Fruit fly (Drosophila melanogaster) whole organism, prepupa: ENCODE data around the gene CG3558.

Experiments used
- Blimp-1 ChIP-seq: fragments of 200-800 bp; sonication (Bioruptor generic); optimal IDR thresholded peaks from 3 replicates; lab custom pipeline; 2017; ENCODE audit warnings: missing biosample characterization, missing genetic modification characterization, mild to moderate bottlenecking, moderate library complexity, missing genetic modification reagents
- CG10631 ChIP-seq: fragments of 200-800 bp; sonication (Bioruptor generic); optimal IDR thresholded peaks from 2 replicates; lab custom pipeline; 2016; ENCODE audit warnings: missing biosample characterization, missing genetic modification characterization
- CG10669 ChIP-seq: fragments of 200-800 bp; sonication (Bioruptor generic); optimal IDR thresholded peaks from 3 replicates; lab custom pipeline; 2018; ENCODE audit warnings: missing biosample characterization, mild to moderate bottlenecking, missing genetic modification characterization, moderate library complexity
- CG11294 ChIP-seq: fragments of 200-800 bp; sonication (Bioruptor generic); IDR thresholded peaks from 2 replicates; pipeline ENCODE4 v1.3.6; 2022; ENCODE audit warnings: missing biosample characterization, missing genetic modification characterization
- CG11762 ChIP-seq: fragments of 200-800 bp; sonication (Bioruptor generic); optimal IDR thresholded peaks from 3 replicates; lab custom pipeline; 2016; ENCODE audit warnings: missing biosample characterization, missing genetic modification characterization; ENCODE audit not compliant: insufficient read depth
- CG11902 ChIP-seq: fragments of 200-800 bp; sonication (Bioruptor generic); optimal IDR thresholded peaks from 3 replicates; lab custom pipeline; 2016; ENCODE audit warnings: missing biosample characterization, missing genetic modification characterization
- CG15336 ChIP-seq: fragments of 200-800 bp; sonication (Bioruptor generic); IDR thresholded peaks from 2 replicates; pipeline ENCODE4 v1.3.6; 2022; ENCODE audit warnings: missing biosample characterization, missing genetic modification characterization
- CG1621 ChIP-seq: fragments of 200-800 bp; sonication (Bioruptor generic); optimal IDR thresholded peaks from 3 replicates; lab custom pipeline; 2018; ENCODE audit warnings: missing biosample characterization, mild to moderate bottlenecking, missing genetic modification characterization
- CG16779 ChIP-seq: fragments of 200-800 bp; sonication (Bioruptor generic); optimal IDR thresholded peaks from 3 replicates; lab custom pipeline; 2017; ENCODE audit warnings: missing biosample characterization, mild to moderate bottlenecking, missing genetic modification characterization
- CG3032 ChIP-seq: fragments of 200-800 bp; optimal IDR thresholded peaks from 2 replicates; lab custom pipeline; 2019; ENCODE audit warnings: missing biosample characterization, mild to moderate bottlenecking, missing genetic modification characterization, moderate library complexity
- CG31627 ChIP-seq: fragments of 200-800 bp; sonication (Bioruptor generic); optimal IDR thresholded peaks from 3 replicates; lab custom pipeline; 2016; ENCODE audit warnings: missing biosample characterization, missing genetic modification characterization
- CG34406 ChIP-seq: fragments of 200-800 bp; sonication (Bioruptor generic); optimal IDR thresholded peaks from 3 replicates; lab custom pipeline; 2016; ENCODE audit warnings: missing biosample characterization, missing genetic modification characterization
- CG3919 ChIP-seq: fragments of 200-800 bp; sonication (Bioruptor generic); optimal IDR thresholded peaks from 3 replicates; lab custom pipeline; 2016; ENCODE audit warnings: missing biosample characterization, missing genetic modification characterization
- CG4318 ChIP-seq: fragments of 200-800 bp; sonication (Bioruptor generic); optimal IDR thresholded peaks from 3 replicates; lab custom pipeline; 2017; ENCODE audit warnings: missing biosample characterization, mild to moderate bottlenecking, missing genetic modification characterization
- CG6163 ChIP-seq: fragments of 200-800 bp; sonication (Bioruptor generic); IDR thresholded peaks from 3 replicates; pipeline ENCODE4 v1.3.6; 2022; ENCODE audit warnings: missing biosample characterization, missing genetic modification characterization
- CG6276 ChIP-seq: fragments of 200-800 bp; sonication (Bioruptor generic); optimal IDR thresholded peaks from 2 replicates; lab custom pipeline; 2017; ENCODE audit warnings: missing biosample characterization, mild to moderate bottlenecking, missing genetic modification characterization
- CG6792 ChIP-seq: fragments of 200-800 bp; sonication (Bioruptor generic); optimal IDR thresholded peaks from 3 replicates; lab custom pipeline; 2016; ENCODE audit warnings: missing biosample characterization, missing genetic modification characterization
- CG6808 ChIP-seq: fragments of 200-800 bp; sonication (Bioruptor generic); optimal IDR thresholded peaks from 3 replicates; lab custom pipeline; 2017; ENCODE audit warnings: missing biosample characterization, missing genetic modification characterization, mild to moderate bottlenecking, moderate library complexity, missing genetic modification reagents
- CG6854 ChIP-seq: fragments of 200-800 bp; sonication (Bioruptor generic); optimal IDR thresholded peaks from 2 replicates; lab custom pipeline; 2017; ENCODE audit warnings: missing biosample characterization, mild to moderate bottlenecking, missing genetic modification characterization
- CG7368 ChIP-seq: fragments of 200-800 bp; sonication (Bioruptor generic); optimal IDR thresholded peaks from 3 replicates; lab custom pipeline; 2016; ENCODE audit warnings: missing biosample characterization, missing genetic modification characterization
- CG8119 ChIP-seq: fragments of 200-800 bp; sonication (Bioruptor generic); IDR thresholded peaks from 3 replicates; pipeline ENCODE4 v1.3.6; 2022; ENCODE audit warnings: missing biosample characterization, missing genetic modification characterization
- CG8319 ChIP-seq: fragments of 200-800 bp; sonication (Bioruptor generic); optimal IDR thresholded peaks from 3 replicates; lab custom pipeline; 2016; ENCODE audit warnings: missing biosample characterization, missing genetic modification characterization
- CG8632 ChIP-seq: fragments of 200-800 bp; sonication (Bioruptor generic); optimal IDR thresholded peaks from 3 replicates; lab custom pipeline; 2016; ENCODE audit warnings: missing biosample characterization, missing genetic modification characterization
- CG9139 ChIP-seq: fragments of 200-800 bp; sonication (Bioruptor generic); optimal IDR thresholded peaks from 3 replicates; lab custom pipeline; 2017; ENCODE audit warnings: missing biosample characterization, mild to moderate bottlenecking, missing genetic modification characterization
- Eip75B ChIP-seq: fragments of 200-800 bp; sonication (Bioruptor generic); optimal IDR thresholded peaks from 3 replicates; lab custom pipeline; 2016; ENCODE audit warnings: missing biosample characterization, missing genetic modification characterization
- Eip78C ChIP-seq: fragments of 200-800 bp; sonication (Bioruptor generic); peaks from one replicate; lab custom pipeline; 2016; ENCODE audit warnings: missing biosample characterization, missing genetic modification characterization
- Eip93F ChIP-seq: fragments of 200-800 bp; sonication (Bioruptor generic); optimal IDR thresholded peaks from 2 replicates; lab custom pipeline; 2016; ENCODE audit warnings: missing biosample characterization, mild to moderate bottlenecking, missing genetic modification characterization
- Ets21C ChIP-seq: fragments of 200-800 bp; sonication (Bioruptor generic); optimal IDR thresholded peaks from 3 replicates; lab custom pipeline; 2016; ENCODE audit warnings: missing biosample characterization, missing genetic modification characterization
- Ets96B ChIP-seq: fragments of 200-800 bp; optimal IDR thresholded peaks from 2 replicates; lab custom pipeline; 2019; ENCODE audit warnings: missing biosample characterization, mild to moderate bottlenecking, missing genetic modification characterization, moderate library complexity
- Gug ChIP-seq: fragments of 200-800 bp; sonication (Bioruptor generic); IDR thresholded peaks from 2 replicates; pipeline ENCODE4 v1.3.6; 2022; ENCODE audit warnings: missing biosample characterization, missing genetic modification characterization
- Hr38 ChIP-seq: sonication (Bioruptor generic); optimal IDR thresholded peaks from 2 replicates; lab custom pipeline; 2016; ENCODE audit warnings: missing biosample characterization, missing genetic modification characterization
- Hr39 ChIP-seq: fragments of 200-800 bp; sonication (Bioruptor generic); optimal IDR thresholded peaks from 2 replicates; lab custom pipeline; 2016; ENCODE audit warnings: missing biosample characterization, missing genetic modification characterization
- Lpt ChIP-seq: fragments of 200-800 bp; sonication (Bioruptor generic); optimal IDR thresholded peaks from 3 replicates; lab custom pipeline; 2016; ENCODE audit warnings: missing biosample characterization, missing genetic modification characterization
- Met ChIP-seq: fragments of 200-800 bp; sonication (Bioruptor generic); optimal IDR thresholded peaks from 3 replicates; lab custom pipeline; 2016; ENCODE audit warnings: missing biosample characterization, missing genetic modification characterization
- OdsH ChIP-seq: fragments of 200-800 bp; sonication (Bioruptor generic); optimal IDR thresholded peaks from 3 replicates; lab custom pipeline; 2016; ENCODE audit warnings: missing biosample characterization, missing genetic modification characterization
- Sox14 ChIP-seq: fragments of 200-800 bp; sonication (Bioruptor generic); optimal IDR thresholded peaks from 3 replicates; lab custom pipeline; 2016; ENCODE audit warnings: missing biosample characterization, missing genetic modification characterization
- Sox15 ChIP-seq: fragments of 200-800 bp; sonication (Bioruptor generic); optimal IDR thresholded peaks from 3 replicates; lab custom pipeline; 2016; ENCODE audit warnings: missing biosample characterization, missing genetic modification characterization
- achi ChIP-seq: fragments of 200-800 bp; sonication (Bioruptor generic); optimal IDR thresholded peaks from 3 replicates; lab custom pipeline; 2016; ENCODE audit warnings: missing biosample characterization, missing genetic modification characterization
- cyc ChIP-seq: fragments of 200-800 bp; sonication (Bioruptor generic); optimal IDR thresholded peaks from 3 replicates; lab custom pipeline; 2016; ENCODE audit warnings: missing biosample characterization, missing genetic modification characterization
- dac ChIP-seq: fragments of 200-800 bp; sonication (Bioruptor generic); optimal IDR thresholded peaks from 2 replicates; lab custom pipeline; 2017; ENCODE audit warnings: missing biosample characterization, mild to moderate bottlenecking, missing genetic modification characterization
- eg ChIP-seq: fragments of 200-800 bp; sonication (Bioruptor generic); IDR thresholded peaks from 3 replicates; pipeline ENCODE4 v1.3.6; 2022; ENCODE audit warnings: missing biosample characterization, missing genetic modification characterization
- esn ChIP-seq: fragments of 200-800 bp; sonication (Bioruptor generic); optimal IDR thresholded peaks from 2 replicates; lab custom pipeline; 2016; ENCODE audit warnings: missing biosample characterization, mild to moderate bottlenecking, missing genetic modification characterization, moderate library complexity
- fd59A ChIP-seq: fragments of 200-800 bp; sonication (Bioruptor generic); optimal IDR thresholded peaks from 2 replicates; lab custom pipeline; 2017; ENCODE audit warnings: missing biosample characterization, mild to moderate bottlenecking, missing genetic modification characterization, missing genetic modification reagents
- fd85E ChIP-seq: fragments of 200-800 bp; sonication (Bioruptor generic); optimal IDR thresholded peaks from 3 replicates; lab custom pipeline; 2016; ENCODE audit warnings: missing biosample characterization, missing genetic modification characterization
- fkh ChIP-seq: fragments of 200-800 bp; sonication (Bioruptor generic); optimal IDR thresholded peaks from 3 replicates; lab custom pipeline; 2017; ENCODE audit warnings: missing biosample characterization, mild to moderate bottlenecking, missing genetic modification characterization, moderate library complexity
- lz ChIP-seq: fragments of 200-800 bp; sonication (Bioruptor generic); optimal IDR thresholded peaks from 3 replicates; lab custom pipeline; 2016; ENCODE audit warnings: missing biosample characterization, missing genetic modification characterization
- net ChIP-seq: fragments of 200-800 bp; sonication (Bioruptor generic); optimal IDR thresholded peaks from 3 replicates; lab custom pipeline; 2016; ENCODE audit warnings: missing biosample characterization, missing genetic modification characterization
- salr ChIP-seq, 2 experiments: fragments of 200-800 bp; sonication (Bioruptor generic); optimal IDR thresholded peaks; 3 replicates each; lab custom pipeline; 2016 to 2018; ENCODE audit warnings: missing biosample characterization in 2 of 2, missing genetic modification characterization in 2 of 2, mild to moderate bottlenecking in 1 of 2
- spab ChIP-seq: fragments of 200-800 bp; sonication (Bioruptor generic); optimal IDR thresholded peaks from 2 replicates; lab custom pipeline; 2017; ENCODE audit warnings: missing biosample characterization, mild to moderate bottlenecking, missing genetic modification characterization, missing genetic modification reagents
- svp ChIP-seq: fragments of 200-800 bp; sonication (Bioruptor generic); peaks from one replicate; lab custom pipeline; 2016; ENCODE audit warnings: missing biosample characterization, missing genetic modification characterization
- topi ChIP-seq: fragments of 200-800 bp; sonication (Bioruptor generic); optimal IDR thresholded peaks from 3 replicates; lab custom pipeline; 2016; ENCODE audit warnings: missing biosample characterization, missing genetic modification characterization

The CG3558 gene

dm6 chr2L:2957547-2958174 is 35.0 kb upstream of the CG3558 start:
- TF ChIP-seq Met (peak; percentile 93), CG10669 (GFP tag; lab: Kevin White, UChicago) (peak; percentile 90), Eip75B (GFP tag; lab: Kevin White, UChicago) (peak; percentile 92), OdsH (GFP tag; lab: Kevin White, UChicago) (peak; percentile 92), svp (GFP tag; lab: Kevin White, UChicago) (peak; percentile 99), fd85E (peak; percentile 56), net (GFP tag; lab: Kevin White, UChicago) (peak; percentile 84), Eip93F (no peak), CG8319 (GFP tag; lab: Kevin White, UChicago) (peak; percentile 91), CG7368 (GFP tag; lab: Kevin White, UChicago) (peak; percentile 79), CG1621 (tag; lab: Kevin White, UChicago) (peak; percentile 67), CG6163 (GFP tag; lab: Robert Waterston, UW) (peak; percentile 78; the same call in 2 of the 3 replicates), Ets21C (GFP tag; lab: Kevin White, UChicago) (peak; percentile 93), CG8119 (GFP tag; lab: Robert Waterston, UW) (peak; percentile 89), CG8632 (GFP tag; lab: Kevin White, UChicago) (peak; percentile 86), CG3032 (tag; lab: Kevin White, UChicago) (peak; percentile 92), CG11294 (GFP tag; lab: Robert Waterston, UW) (peak; percentile 75; the same call in 1 of the 2 replicates), salr (GFP tag; optimal IDR thresholded peaks at IDR 0.05; lab: Kevin White, UChicago) (peak; percentile 58 to 88), Lpt (peak; percentile 84), CG4318 (GFP tag; lab: Kevin White, UChicago) (peak; percentile 91), fd59A (GFP tag; lab: Kevin White, UChicago) (peak; percentile 89), cyc (GFP tag; lab: Kevin White, UChicago) (peak; percentile 95), lz (GFP tag; lab: Kevin White, UChicago) (peak; percentile 94), Sox14 (peak; percentile 93), CG11762 (GFP tag; lab: Kevin White, UChicago) (peak; percentile 86), Gug (GFP tag; lab: Robert Waterston, UW) (peak; percentile 81), dac (GFP tag; lab: Kevin White, UChicago) (peak; percentile 85), Eip78C (GFP tag; lab: Kevin White, UChicago) (peak; percentile 97), CG6808 (GFP tag; lab: Kevin White, UChicago) (peak; percentile 89), CG34406 (GFP tag; lab: Kevin White, UChicago) (peak; percentile 85), CG11902 (GFP tag; lab: Kevin White, UChicago) (peak; percentile 96), Ets96B (tag; lab: Kevin White, UChicago) (peak; percentile 87), CG6854 (GFP tag; lab: Kevin White, UChicago) (peak; percentile 85), CG6792 (peak; percentile 89), Blimp-1 (GFP tag; lab: Kevin White, UChicago) (peak; percentile 82), CG9139 (peak; percentile 82), CG31627 (GFP tag; lab: Kevin White, UChicago) (peak; percentile 94), spab (peak; percentile 86), CG16779 (tag; lab: Kevin White, UChicago) (peak; percentile 84), Sox15 (GFP tag; lab: Kevin White, UChicago) (peak; percentile 89), achi (GFP tag; lab: Kevin White, UChicago) (peak; percentile 91), CG10631 (GFP tag; lab: Kevin White, UChicago) (peak; percentile 88), eg (GFP tag; lab: Robert Waterston, UW) (peak; percentile 86), CG3919 (GFP tag; lab: Kevin White, UChicago) (peak; percentile 91), Hr38 (GFP tag; lab: Kevin White, UChicago) (peak; percentile 22), fkh (GFP tag; lab: Kevin White, UChicago) (no peak), esn (GFP tag; lab: Kevin White, UChicago) (peak; percentile 95), topi (GFP tag; lab: Kevin White, UChicago) (peak; percentile 93), Hr39 (peak; percentile 94), CG15336 (GFP tag; lab: Robert Waterston, UW) (peak; percentile 73), CG6276 (peak; percentile 90)
